Fruit fly (Drosophila melanogaster): ENCODE measurements around the gene CG14966.

Gene CG14966

DNA sequence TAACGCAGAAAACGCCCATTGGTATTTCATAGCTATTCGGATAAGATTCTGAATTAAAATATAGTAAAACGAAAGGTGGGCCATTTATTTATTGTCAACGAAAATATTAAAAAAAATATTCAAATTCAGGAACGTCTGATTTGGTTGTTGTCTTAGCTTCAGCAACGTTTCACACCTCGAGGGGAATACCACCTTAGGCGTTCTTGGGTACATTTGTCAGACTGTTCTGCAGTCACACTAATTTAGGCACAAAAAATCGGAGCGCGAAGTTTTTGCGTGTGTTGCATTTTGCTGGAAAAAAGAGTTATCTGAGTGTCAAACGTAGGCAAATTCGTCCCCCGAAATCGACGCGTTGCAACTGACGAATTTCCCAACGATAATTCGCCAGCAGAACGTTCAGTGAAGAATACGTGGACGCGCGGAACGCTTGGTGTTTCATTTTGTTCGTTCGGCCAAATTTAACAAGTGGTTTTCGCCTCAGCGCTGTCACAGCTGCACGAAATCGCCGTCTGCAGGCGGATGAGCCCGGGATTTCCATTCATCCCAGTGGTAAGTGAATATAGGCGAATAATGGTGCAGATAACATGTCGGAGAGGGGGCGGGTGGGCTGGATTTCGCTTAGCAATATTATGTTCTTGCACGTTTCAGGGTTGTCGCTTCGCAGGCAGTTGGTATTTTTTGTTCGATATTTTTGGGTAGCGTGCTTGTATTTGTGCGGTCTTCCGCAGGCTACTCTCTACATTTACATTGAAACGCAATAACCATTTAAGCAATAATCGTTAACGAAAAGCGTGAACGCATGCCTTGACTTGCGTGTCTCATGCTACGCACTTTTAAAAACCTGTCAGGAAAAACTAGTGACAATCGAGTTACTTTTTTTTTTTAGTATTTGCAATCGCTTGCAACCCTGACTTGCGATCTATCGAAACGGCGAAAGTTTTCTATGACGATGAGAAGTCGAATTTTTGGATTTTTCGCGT lies 27.6 kb upstream of the CG14966 start, which contains the start of gene Larp4B:
Larp4B (plus strand) TSS at position 99 of the 980 bp plus-strand sequence.
- TF ChIP-seq noc (tag; optimal IDR thresholded peaks at IDR 0.05): no peak

DNA sequence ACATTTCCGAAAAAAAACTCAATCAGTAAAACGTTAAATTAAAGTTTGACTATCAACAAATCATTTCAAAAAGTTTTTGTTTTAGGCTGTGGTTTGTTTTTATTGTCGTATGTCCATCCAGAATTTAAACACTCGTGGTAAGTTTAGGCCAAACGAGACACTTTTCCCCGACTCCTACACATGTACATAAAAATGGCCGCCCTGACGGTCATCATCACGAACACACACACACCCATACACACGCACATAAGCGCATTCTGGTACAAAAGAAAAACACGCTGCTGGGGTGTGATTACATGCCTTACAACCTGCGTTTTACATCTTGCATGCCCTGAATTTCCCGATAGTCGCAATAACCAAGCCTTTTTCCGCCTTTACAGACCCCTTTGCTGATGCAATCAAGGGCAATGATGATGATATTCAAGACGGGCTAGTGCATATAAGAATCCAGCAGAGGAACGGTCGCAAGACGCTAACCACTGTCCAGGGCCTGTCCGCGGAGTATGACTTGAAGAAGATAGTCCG lies 26.0 kb upstream of the CG14966 start:
- no peak for TF ChIP-seq noc (tag; optimal IDR thresholded peaks at IDR 0.05)

DNA sequence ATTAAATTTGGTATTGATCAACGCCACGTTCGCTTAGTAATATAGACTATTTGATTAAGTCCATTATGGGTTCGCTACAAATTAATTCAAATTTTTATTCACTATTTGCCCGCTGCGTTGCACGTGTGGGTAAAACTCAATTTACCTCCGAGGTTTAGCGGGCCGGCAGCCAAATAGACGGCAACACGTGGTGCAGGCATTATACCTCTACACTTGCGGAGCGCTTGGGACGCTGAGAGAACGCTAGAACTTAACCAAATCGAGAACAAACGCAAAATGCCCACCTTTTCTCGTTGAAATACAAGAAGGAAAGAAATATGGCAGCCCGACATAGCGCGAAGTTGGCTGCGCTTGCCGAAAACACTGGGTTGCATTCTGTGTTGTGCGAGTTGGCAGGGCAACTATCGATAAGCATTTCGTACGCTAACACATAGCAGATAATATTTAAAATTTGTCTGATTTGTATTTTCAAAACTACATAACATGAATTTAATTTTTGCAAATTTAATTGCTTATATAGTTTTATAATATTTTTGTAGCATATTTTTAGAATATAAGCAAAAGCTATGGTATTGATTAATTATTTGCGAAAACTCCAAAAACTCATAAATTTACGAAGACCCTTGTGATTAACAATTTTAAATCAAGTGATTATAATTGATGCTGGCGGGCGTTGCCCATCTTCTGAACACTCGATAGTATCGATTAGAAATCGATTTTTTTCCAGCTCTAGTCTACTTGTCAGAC lies 25.4 kb upstream of the CG14966 start, which contains the start of the genes RpL28 and eIF1:
RpL28 (minus strand) TSS at position 318 of the 747 bp plus-strand sequence.
eIF1 (plus strand) TSS at position 699 of the 747 bp plus-strand sequence.
- peak; percentile 70 for TF ChIP-seq noc (tag; optimal IDR thresholded peaks at IDR 0.05)

DNA sequence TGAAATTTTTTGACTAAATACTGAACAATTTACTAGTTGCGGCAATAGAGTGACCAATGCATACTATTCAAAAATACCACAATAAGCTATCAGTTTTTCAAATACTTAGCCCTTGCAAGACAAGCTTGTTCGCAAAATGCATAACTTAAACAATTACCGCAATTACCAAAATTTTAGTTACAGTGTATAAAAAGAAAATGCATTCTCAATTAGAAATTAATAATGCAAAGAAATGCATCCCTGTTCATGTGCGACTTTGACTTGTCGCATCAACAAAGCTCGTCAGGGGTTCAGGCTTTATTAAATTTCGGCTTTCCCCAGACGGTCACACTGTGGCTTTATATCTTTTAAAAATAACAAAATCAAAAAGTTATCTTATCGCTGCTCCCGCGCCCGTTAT lies 21.4 kb upstream of the CG14966 start, which contains the start of the genes hob and nSMase:
hob (minus strand) TSS at position 62 of the 400 bp plus-strand sequence.
nSMase (plus strand) TSS at position 298 of the 400 bp plus-strand sequence.
- TF ChIP-seq noc (tag; optimal IDR thresholded peaks at IDR 0.05): no peak

DNA sequence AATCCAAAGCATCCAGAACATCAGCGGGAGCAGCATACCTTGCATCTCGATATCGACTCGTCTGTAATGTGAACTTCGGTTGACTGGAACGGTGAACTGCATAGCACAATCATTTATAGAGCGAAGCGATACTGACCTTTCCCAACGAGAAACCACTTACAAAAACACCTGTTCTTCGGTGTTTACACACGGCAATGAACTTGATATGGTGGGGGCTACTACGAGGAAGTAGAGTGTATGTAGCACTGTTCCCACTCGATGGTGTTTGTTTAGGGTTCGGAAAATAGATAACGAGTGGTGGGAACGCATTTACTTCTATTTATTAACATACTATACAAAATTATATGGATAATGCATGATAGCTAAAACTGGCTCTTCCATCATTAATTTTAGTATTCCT lies 11.5 kb upstream of the CG14966 start, which contains the start of the genes CG32269 and CG32270:
CG32269 (minus strand) TSS at position 91 of the 400 bp plus-strand sequence.
CG32270 (minus strand) TSS at position 91 of the 400 bp plus-strand sequence.
- TF ChIP-seq noc (tag; optimal IDR thresholded peaks at IDR 0.05): no peak

DNA sequence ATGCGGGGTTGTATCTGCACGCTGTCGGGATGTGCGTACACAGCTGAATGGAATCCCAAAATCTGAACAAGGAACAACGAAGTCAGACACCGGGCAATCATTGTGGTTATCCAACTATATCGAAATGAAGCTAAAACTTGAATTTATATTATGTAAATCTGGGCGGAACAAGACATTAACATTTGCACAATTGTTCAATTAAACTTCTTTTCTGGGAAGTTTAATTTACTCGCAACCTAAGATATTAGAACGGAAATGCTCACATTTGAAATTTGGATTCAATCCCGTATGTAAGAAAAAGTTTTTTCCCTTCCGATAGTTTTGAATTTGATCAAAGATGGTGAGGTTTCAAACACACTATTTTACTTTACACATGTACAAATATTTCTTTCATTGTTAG lies 8.8 kb upstream of the CG14966 start, which contains the start of gene CG33160:
CG33160 (minus strand) TSS at position 101 of the 400 bp plus-strand sequence.
- no peak for TF ChIP-seq noc (tag; optimal IDR thresholded peaks at IDR 0.05)

DNA sequence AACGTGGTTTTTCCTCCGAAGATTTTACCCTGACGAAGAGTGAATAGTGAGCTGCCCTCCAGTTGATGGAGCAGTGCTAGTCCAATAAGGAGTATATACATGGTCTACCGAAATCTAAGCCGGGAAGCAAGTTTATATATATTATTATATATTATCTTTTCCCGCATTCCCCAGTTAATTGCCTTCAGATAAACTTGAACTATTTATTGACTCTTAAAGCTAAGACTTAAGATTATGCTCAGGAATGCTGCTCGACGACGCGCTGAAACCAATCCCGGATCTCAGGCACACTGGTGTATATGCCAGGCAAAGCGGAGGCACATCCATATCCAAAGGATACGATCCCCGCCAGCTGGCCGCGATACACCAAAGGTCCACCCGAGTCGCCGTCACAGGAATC lies 7.9 kb upstream of the CG14966 start, which contains the start of gene CG32277:
CG32277 (minus strand) TSS at position 101 of the 400 bp plus-strand sequence.
- no peak for TF ChIP-seq noc (tag; optimal IDR thresholded peaks at IDR 0.05)

DNA sequence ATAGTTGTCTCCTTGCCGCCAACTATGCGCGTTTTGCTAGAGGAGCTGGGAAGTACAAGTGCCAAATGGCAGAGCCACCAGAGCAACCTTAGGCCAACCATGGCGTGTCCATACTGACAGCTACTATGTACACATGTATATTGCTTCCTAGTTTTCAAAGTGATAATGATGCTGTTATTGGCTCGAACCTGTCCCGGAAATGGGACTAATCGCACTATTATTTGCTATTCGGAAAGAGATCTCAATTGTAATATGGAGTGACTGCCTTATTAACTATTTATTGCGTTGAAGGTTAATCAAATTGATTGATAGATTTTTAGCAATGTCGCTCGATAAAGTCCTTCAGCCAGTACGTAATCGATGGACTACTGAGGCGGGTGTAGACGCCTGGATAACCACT lies 6.9 kb upstream of the CG14966 start, which contains the start of gene CG33159:
CG33159 (minus strand) TSS at position 101 of the 400 bp plus-strand sequence.
- TF ChIP-seq noc (tag; optimal IDR thresholded peaks at IDR 0.05): no peak

DNA sequence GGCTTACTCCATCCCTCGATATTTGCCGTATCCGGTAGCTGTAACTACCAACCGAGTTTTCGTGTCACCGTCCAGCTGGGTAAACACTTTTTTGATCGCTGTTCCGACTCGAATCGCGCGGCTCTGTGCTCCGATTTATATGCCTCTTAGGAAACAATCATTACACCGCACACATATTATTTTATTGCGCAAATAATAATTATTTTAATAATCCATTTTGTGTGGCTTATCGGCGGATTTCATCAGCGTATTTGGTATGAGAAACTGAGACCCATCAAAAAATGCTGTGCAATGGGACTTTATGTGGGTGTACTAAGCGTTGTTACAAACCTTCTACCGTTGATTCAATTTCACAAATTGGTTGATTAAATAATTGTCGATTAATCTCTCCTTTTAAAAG lies 5.6 kb upstream of the CG14966 start, which contains the start of gene CG32271:
CG32271 (minus strand) TSS at position 101 of the 400 bp plus-strand sequence.
- no peak for TF ChIP-seq noc (tag; optimal IDR thresholded peaks at IDR 0.05)

DNA sequence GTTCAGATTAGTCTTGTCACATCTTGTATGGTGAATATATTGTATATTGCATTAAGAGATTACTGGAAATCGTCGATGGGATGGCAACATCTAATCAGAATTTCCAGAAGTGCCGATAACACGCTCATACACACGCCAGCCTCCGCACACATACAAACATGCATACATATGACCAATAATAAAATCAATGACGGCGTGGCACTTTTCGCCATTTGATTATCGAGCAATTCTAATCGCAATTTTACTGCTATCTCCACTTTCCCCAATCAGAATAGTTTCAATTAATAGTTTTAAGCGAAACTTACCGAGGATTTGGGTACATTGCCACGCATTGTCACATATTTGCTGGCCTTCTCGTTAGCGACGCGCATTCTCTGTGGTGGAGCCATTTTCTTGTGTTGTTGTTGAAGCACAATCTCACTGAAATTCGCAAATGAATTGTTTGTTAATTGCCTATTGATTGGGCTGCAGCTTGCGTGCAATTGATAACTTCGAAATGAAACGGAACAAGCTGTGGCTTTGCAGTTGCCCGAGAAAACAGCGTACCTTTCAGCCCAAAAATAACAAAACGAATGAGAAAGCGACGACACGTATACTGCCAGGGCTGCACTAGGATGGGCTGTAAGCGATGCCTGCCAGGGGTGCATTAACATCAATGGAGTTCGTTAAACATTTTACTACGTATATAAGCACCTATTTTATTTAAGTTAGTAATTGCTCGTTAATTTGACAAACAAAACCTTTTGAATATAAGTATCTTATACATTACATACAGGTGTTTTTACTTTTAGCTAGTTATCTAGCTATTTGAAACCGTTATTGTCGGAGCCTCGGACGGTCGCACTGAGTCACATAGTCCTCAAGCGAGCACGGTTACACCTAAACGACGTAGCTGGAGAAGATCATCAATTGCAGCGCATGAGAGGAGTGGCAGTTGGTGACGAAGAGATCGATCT lies 1.3 kb upstream of the CG14966 start, which contains the start of the genes CG32276 and gry:
CG32276 (minus strand) TSS at position 601 of the 956 bp plus-strand sequence.
gry (plus strand) TSS at position 644 of the 956 bp plus-strand sequence.
- TF ChIP-seq noc (tag; optimal IDR thresholded peaks at IDR 0.05): peak; percentile 82

DNA sequence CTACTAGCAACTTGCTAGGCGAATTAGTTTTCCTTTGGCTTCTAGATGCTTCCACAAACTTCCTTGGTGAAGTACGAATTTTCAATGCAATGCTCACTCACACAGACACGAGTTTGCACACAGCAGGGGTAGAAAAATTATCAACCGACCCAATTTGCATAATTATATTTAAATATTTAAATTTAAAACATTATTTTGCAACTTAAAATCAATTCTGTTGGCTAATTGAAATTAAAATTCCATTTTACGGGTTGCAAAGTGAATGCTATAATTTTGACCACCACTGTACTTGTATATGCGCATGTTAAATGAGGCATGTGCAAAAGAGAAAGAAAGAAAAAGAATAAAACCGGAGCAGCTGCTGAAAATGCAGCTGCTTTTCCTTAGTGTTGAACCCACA lies 3.4 kb downstream of the CG14966 start:
- peak; percentile 93 for TF ChIP-seq noc (tag; optimal IDR thresholded peaks at IDR 0.05)

DNA sequence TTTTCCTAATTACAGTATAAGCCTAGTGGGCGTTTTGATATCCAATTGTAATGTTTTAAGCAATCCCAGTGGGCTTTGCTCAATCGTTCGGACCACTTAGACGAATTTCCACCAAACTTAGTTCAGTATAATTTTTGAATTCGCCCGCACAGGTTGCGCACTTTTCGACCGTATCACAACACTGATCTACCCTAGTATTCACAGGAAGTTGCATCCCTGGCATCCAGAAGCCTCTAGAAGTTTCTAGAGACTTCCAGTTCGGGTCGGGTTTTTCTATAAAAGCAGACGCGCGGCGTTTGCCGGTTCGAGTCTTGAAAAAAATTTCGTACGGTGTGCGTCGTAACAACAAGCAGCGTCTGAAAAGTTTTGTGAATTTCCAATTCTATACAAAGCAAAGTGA lies 4.5 kb downstream of the CG14966 start, which contains the start of gene Hsp83:
Hsp83 (plus strand) TSS at position 58 of the 400 bp plus-strand sequence.
- TF ChIP-seq noc (tag; optimal IDR thresholded peaks at IDR 0.05): peak; percentile 87

DNA sequence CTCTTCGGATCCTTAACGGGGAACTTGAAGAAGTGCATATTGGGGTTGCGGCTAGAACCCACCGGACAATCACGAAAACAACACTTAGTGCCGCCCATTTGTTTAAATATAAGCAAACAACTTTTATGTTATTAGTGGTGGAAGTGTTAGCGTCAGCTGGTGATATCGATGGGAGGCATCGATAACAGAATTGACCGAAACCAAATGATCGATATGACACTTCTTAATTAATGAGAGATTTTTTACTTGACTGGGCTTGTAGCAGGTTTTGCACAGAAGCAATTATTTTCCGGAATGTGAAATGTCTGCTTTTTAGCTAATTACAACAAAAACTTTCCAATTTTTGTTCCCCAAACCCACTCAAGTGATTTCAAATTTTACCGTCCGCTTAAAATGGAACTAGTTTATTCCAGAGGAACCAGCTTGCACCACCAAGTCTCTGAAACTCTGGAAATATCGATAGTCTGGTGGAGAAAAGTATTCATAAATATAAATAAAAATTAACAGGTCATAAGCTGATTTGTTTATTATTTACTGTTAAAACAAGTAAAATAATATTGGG lies 5.0 kb downstream of the CG14966 start, which contains the start of gene CG14965:
CG14965 (minus strand) TSS at position 159 of the 562 bp plus-strand sequence.
- TF ChIP-seq noc (tag; optimal IDR thresholded peaks at IDR 0.05): no peak
